Worm (Caenorhabditis elegans) whole organism, L4 larva: ENCODE measurements around the gene wsp-1.

Experiments
- F26F4.8 ChIP-seq: fragments of 200-800 bp; sonication (Bioruptor generic); conservative IDR thresholded peaks from 2 replicates; pipeline ENCODE4 v1.3.6; 2022; ENCODE audit warnings: missing genetic modification characterization, missing compliant biosample characterization
- F37D6.2 ChIP-seq: sonication (generic microtip); optimal IDR thresholded peaks from 2 replicates; lab custom pipeline; 2016; ENCODE audit warnings: mild to moderate bottlenecking, missing genetic modification characterization, missing compliant biosample characterization
- F44E2.7 ChIP-seq: fragments of 200-800 bp; sonication (Bioruptor generic); IDR thresholded peaks from 2 replicates; pipeline ENCODE4 v2.1.2; 2022; ENCODE audit warnings: missing genetic modification characterization, missing compliant biosample characterization
- T26A8.4 ChIP-seq: fragments of 200-800 bp; sonication (Bioruptor generic); IDR thresholded peaks from 2 replicates; pipeline ENCODE4 v1.3.6; 2022; ENCODE audit warnings: missing genetic modification characterization, missing compliant biosample characterization
- Y105C5A.15 ChIP-seq: fragments of 200-800 bp; sonication (Bioruptor generic); IDR thresholded peaks from 2 replicates; pipeline ENCODE4 v1.3.6; 2022; ENCODE audit warnings: missing genetic modification characterization, missing compliant biosample characterization
- Y48G9A.11 ChIP-seq: fragments of 200-800 bp; sonication (Bioruptor generic); IDR thresholded peaks from 2 replicates; pipeline ENCODE4 v1.3.6; 2022; ENCODE audit warnings: missing genetic modification reagents, missing genetic modification characterization, missing compliant biosample characterization
- Y5F2A.4 ChIP-seq: fragments of 200-800 bp; sonication (Bioruptor generic); optimal IDR thresholded peaks from 2 replicates; lab custom pipeline; 2018; ENCODE audit warnings: mild to moderate bottlenecking, missing genetic modification characterization, missing compliant biosample characterization
- ZK546.5 ChIP-seq, 2 experiments: sonication (generic microtip); optimal IDR thresholded peaks; 2 replicates each; lab custom pipeline; 2017; ENCODE audit warnings: missing biosample characterization in 2 of 2, missing genetic modification characterization in 2 of 2
- aly-2 ChIP-seq: sonication (generic microtip); optimal IDR thresholded peaks from 2 replicates; lab custom pipeline; 2018; ENCODE audit warnings: missing biosample characterization, missing genetic modification characterization
- ama-1 ChIP-seq: fragments of 150-350 bp; optimal IDR thresholded peaks from 2 replicates; lab custom pipeline; 2014; ENCODE audit warnings: inconsistent platforms, mixed read lengths
- arid-1 ChIP-seq: fragments of 200-800 bp; sonication (Bioruptor generic); conservative IDR thresholded peaks from 2 replicates; pipeline ENCODE4 v1.3.6; 2022; ENCODE audit warnings: missing genetic modification reagents, missing genetic modification characterization, missing compliant biosample characterization
- attf-4 ChIP-seq: sonication (generic microtip); optimal IDR thresholded peaks from 3 replicates; lab custom pipeline; 2017; ENCODE audit warnings: missing biosample characterization, missing genetic modification characterization
- ceh-20 ChIP-seq: fragments of 200-800 bp; sonication (Bioruptor generic); IDR thresholded peaks from 2 replicates; pipeline ENCODE4 v1.3.6; 2022; ENCODE audit warnings: missing genetic modification reagents, missing genetic modification characterization, missing compliant biosample characterization
- ceh-32 ChIP-seq: sonication (generic microtip); optimal IDR thresholded peaks from 2 replicates; lab custom pipeline; 2016; ENCODE audit warnings: mild to moderate bottlenecking, missing genetic modification characterization, missing compliant biosample characterization; ENCODE audit not compliant: poor library complexity
- ces-1 ChIP-seq: fragments of 150-350 bp; sonication (generic microtip); optimal IDR thresholded peaks from 4 replicates; lab custom pipeline; 2014; ENCODE audit warnings: missing biosample characterization, missing genetic modification reagents, missing genetic modification characterization
- ctbp-1 ChIP-seq: fragments of 200-800 bp; sonication (Bioruptor generic); IDR thresholded peaks from 2 replicates; pipeline ENCODE4 v1.3.6; 2022; ENCODE audit warnings: missing genetic modification reagents, missing genetic modification characterization, missing compliant biosample characterization
- daf-16 ChIP-seq, 3 experiments: sonication (generic microtip); optimal IDR thresholded peaks; 2 replicates each; lab custom pipeline; 2016 to 2017; ENCODE audit warnings: missing genetic modification characterization in 3 of 3, missing genetic modification reagents in 3 of 3, mild to moderate bottlenecking in 2 of 3, missing compliant biosample characterization in 2 of 3, missing biosample characterization in 1 of 3, moderate library complexity in 1 of 3
- daf-19 ChIP-seq: fragments of 200-800 bp; sonication (Bioruptor generic); conservative IDR thresholded peaks from 2 replicates; pipeline ENCODE4 v1.3.6; 2022; ENCODE audit warnings: missing genetic modification characterization, missing compliant biosample characterization
- daf-8 ChIP-seq: fragments of 200-800 bp; sonication (Bioruptor generic); IDR thresholded peaks from 2 replicates; pipeline ENCODE4 v1.3.6; 2022; ENCODE audit warnings: missing genetic modification characterization, missing compliant biosample characterization
- dmd-6 ChIP-seq: fragments of 200-800 bp; sonication (Bioruptor generic); IDR thresholded peaks from 2 replicates; pipeline ENCODE4 v1.3.6; 2022; ENCODE audit warnings: missing genetic modification reagents, missing genetic modification characterization, missing compliant biosample characterization
- dmd-8 ChIP-seq: fragments of 200-800 bp; sonication (Bioruptor generic); IDR thresholded peaks from 2 replicates; pipeline ENCODE4 v1.3.6; 2022; ENCODE audit warnings: missing genetic modification characterization, missing compliant biosample characterization
- dpl-1 ChIP-seq: fragments of 150-350 bp; optimal IDR thresholded peaks from 2 replicates; lab custom pipeline; 2014; ENCODE audit warnings: missing biosample characterization, missing genetic modification reagents, missing genetic modification characterization
- duxl-1 ChIP-seq: sonication (generic microtip); optimal IDR thresholded peaks from 2 replicates; lab custom pipeline; 2016; ENCODE audit warnings: mild to moderate bottlenecking, missing genetic modification characterization, moderate library complexity, missing compliant biosample characterization; ENCODE audit not compliant: poor library complexity
- dve-1 ChIP-seq: sonication (generic microtip); optimal IDR thresholded peaks from 2 replicates; lab custom pipeline; 2017; ENCODE audit warnings: antibody characterized with exemption, mild to moderate bottlenecking, missing genetic modification characterization, missing compliant biosample characterization; ENCODE audit not compliant: insufficient read depth
- fkh-10 ChIP-seq: fragments of 150-350 bp; optimal IDR thresholded peaks from 2 replicates; lab custom pipeline; 2014; ENCODE audit warnings: missing biosample characterization, missing genetic modification reagents, missing genetic modification characterization
- hlh-11 ChIP-seq: fragments of 200-800 bp; sonication (Bioruptor generic); optimal IDR thresholded peaks from 2 replicates; lab custom pipeline; 2018; ENCODE audit warnings: mild to moderate bottlenecking, missing genetic modification characterization, missing compliant biosample characterization
- jun-1 ChIP-seq: fragments of 150-350 bp; optimal IDR thresholded peaks from 2 replicates; lab custom pipeline; 2014; ENCODE audit warnings: missing biosample characterization, missing genetic modification reagents, missing genetic modification characterization
- lim-7 ChIP-seq: fragments of 200-800 bp; sonication (Bioruptor generic); IDR thresholded peaks from 2 replicates; pipeline ENCODE4 v1.3.6; 2022; ENCODE audit warnings: missing genetic modification characterization, missing compliant biosample characterization
- lin-38 ChIP-seq: fragments of 200-800 bp; sonication (Bioruptor generic); IDR thresholded peaks from 2 replicates; pipeline ENCODE4 v1.3.6; 2022; ENCODE audit warnings: missing genetic modification reagents, missing genetic modification characterization, missing compliant biosample characterization
- lir-3 ChIP-seq: sonication (generic microtip); optimal IDR thresholded peaks from 2 replicates; lab custom pipeline; 2016; ENCODE audit warnings: mild to moderate bottlenecking, missing genetic modification characterization, missing compliant biosample characterization
- mdl-1 ChIP-seq, 2 experiments: fragments of 150-350 bp in 1 of 2; sonication (generic microtip) in 1 of 2; optimal IDR thresholded peaks; 2 replicates each; lab custom pipeline; 2014 to 2017; ENCODE audit warnings: missing biosample characterization in 2 of 2, missing genetic modification characterization in 2 of 2
- mes-2 ChIP-seq: sonication (generic microtip); optimal IDR thresholded peaks from 2 replicates; lab custom pipeline; 2016; ENCODE audit warnings: missing genotype, mild to moderate bottlenecking, missing genetic modification characterization, missing compliant biosample characterization; ENCODE audit not compliant: poor library complexity, severe bottlenecking
- mxl-2 ChIP-seq: fragments of 200-800 bp; sonication (Bioruptor generic); conservative IDR thresholded peaks from 2 replicates; pipeline ENCODE4 v1.3.6; 2022; ENCODE audit warnings: missing genetic modification reagents, missing genetic modification characterization, missing compliant biosample characterization
- mxl-3 ChIP-seq: fragments of 200-800 bp; sonication (Bioruptor generic); optimal IDR thresholded peaks from 2 replicates; lab custom pipeline; 2018; ENCODE audit warnings: mild to moderate bottlenecking, missing genetic modification characterization, missing compliant biosample characterization
- nhr-111 ChIP-seq: fragments of 200-800 bp; sonication (Bioruptor generic); optimal IDR thresholded peaks from 2 replicates; lab custom pipeline; 2018; ENCODE audit warnings: mild to moderate bottlenecking, missing genetic modification characterization, missing compliant biosample characterization
- nhr-237 ChIP-seq: sonication (generic microtip); optimal IDR thresholded peaks from 2 replicates; lab custom pipeline; 2017; ENCODE audit warnings: missing biosample characterization, missing genetic modification characterization
- nhr-25 ChIP-seq: sonication (generic microtip); optimal IDR thresholded peaks from 2 replicates; lab custom pipeline; 2017; ENCODE audit warnings: missing genetic modification characterization, mild to moderate bottlenecking, missing compliant biosample characterization, antibody characterized with exemption, moderate library complexity, borderline replicate concordance; ENCODE audit not compliant: insufficient read depth
- nhr-42 ChIP-seq: fragments of 200-800 bp; sonication (Bioruptor generic); IDR thresholded peaks from 2 replicates; pipeline ENCODE4 v1.3.6; 2022; ENCODE audit warnings: missing genetic modification characterization, missing compliant biosample characterization
- php-3 ChIP-seq: fragments of 200-800 bp; sonication (Bioruptor generic); IDR thresholded peaks from 2 replicates; pipeline ENCODE4 v1.3.6; 2022; ENCODE audit warnings: missing genetic modification reagents, missing genetic modification characterization, missing compliant biosample characterization
- rbr-2 ChIP-seq: sonication (generic microtip); optimal IDR thresholded peaks from 2 replicates; lab custom pipeline; 2016; ENCODE audit warnings: missing genotype, missing genetic modification characterization, missing compliant biosample characterization
- saeg-2 ChIP-seq: fragments of 200-800 bp; sonication (Bioruptor generic); IDR thresholded peaks from 2 replicates; pipeline ENCODE4 v1.3.6; 2022; ENCODE audit warnings: missing genetic modification reagents, missing genetic modification characterization, missing compliant biosample characterization
- skn-1 ChIP-seq: fragments of 150-350 bp; optimal IDR thresholded peaks from 2 replicates; lab custom pipeline; 2014; ENCODE audit warnings: missing biosample characterization, missing genetic modification characterization
- spr-3 ChIP-seq: fragments of 200-800 bp; sonication (Bioruptor generic); optimal IDR thresholded peaks from 2 replicates; lab custom pipeline; 2018; ENCODE audit warnings: mild to moderate bottlenecking, missing genetic modification characterization, missing compliant biosample characterization
- tag-97 ChIP-seq: fragments of 200-800 bp; sonication (Bioruptor generic); IDR thresholded peaks from 2 replicates; pipeline ENCODE4 v1.3.6; 2022; ENCODE audit warnings: missing genetic modification characterization, missing compliant biosample characterization
- unc-130 ChIP-seq: sonication (generic microtip); optimal IDR thresholded peaks from 2 replicates; lab custom pipeline; 2016; ENCODE audit warnings: missing genetic modification reagents, missing genetic modification characterization, missing compliant biosample characterization
- unc-62 ChIP-seq, 3 experiments: fragments of 150-350 bp in 1 of 3; sonication (generic microtip); optimal IDR thresholded peaks in 2 of 3; peaks in 1 of 3; 1 replicate in 1 of 3; 2 replicates in 2 of 3; lab custom pipeline; 2014 to 2017; ENCODE audit warnings: missing biosample characterization in 3 of 3, missing genetic modification characterization in 3 of 3, missing genetic modification reagents in 3 of 3, missing genotype in 1 of 3
- zag-1 ChIP-seq: fragments of 150-350 bp; optimal IDR thresholded peaks from 2 replicates; lab custom pipeline; 2014; ENCODE audit warnings: missing biosample characterization, missing genetic modification characterization
- zfp-2 ChIP-seq: sonication (generic microtip); optimal IDR thresholded peaks from 2 replicates; lab custom pipeline; 2016; ENCODE audit warnings: mild to moderate bottlenecking, missing genetic modification characterization, missing compliant biosample characterization
- zip-2 ChIP-seq: fragments of 150-350 bp; optimal IDR thresholded peaks from 2 replicates; lab custom pipeline; 2014; ENCODE audit warnings: missing biosample characterization, missing genetic modification characterization

Gene wsp-1

ce11 chrIV:8232428-8232827, 33.7 kb upstream of the wsp-1 start (continued):
- TF ChIP-seq arid-1 (no peak), dmd-8 (no peak)

DNA sequence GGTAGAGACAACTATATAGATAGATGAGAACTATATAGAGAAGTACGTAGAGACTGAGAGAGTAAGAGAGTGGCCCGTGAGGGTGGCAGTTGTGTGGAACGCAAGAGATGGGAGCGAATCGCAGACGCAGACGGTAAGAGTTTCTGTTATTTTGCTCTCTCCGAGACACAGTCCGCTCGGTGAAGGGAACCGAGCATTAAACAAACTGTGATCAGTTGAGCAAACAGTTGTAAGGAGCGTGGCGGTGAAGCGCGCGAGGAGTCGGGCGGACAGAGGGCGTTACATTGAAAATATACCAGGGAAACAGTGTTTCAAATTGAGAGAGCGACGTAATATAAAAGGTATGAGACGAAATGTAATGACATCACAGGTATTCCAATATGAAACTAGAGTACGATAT, 30.8 kb upstream of the wsp-1 start:
- peak; percentile 65 for TF ChIP-seq mes-2 (tag; lab: Kevin White, UChicago)
- no peak for TF ChIP-seq lin-38 (GFP tag; lab: Robert Waterston, UW)
- no peak for TF ChIP-seq aly-2 (tag; lab: Kevin White, UChicago)
- TF ChIP-seq hlh-11 (tag; lab: Kevin White, UChicago): peak; percentile 96
- no peak for TF ChIP-seq ceh-20 (GFP tag; lab: Robert Waterston, UW)
- peak; percentile 80 for TF ChIP-seq mxl-3 (GFP tag; lab: Kevin White, UChicago)
- TF ChIP-seq F44E2.7 (GFP tag; lab: Robert Waterston, UW): no peak
- peak in 1 of 2 experiments; percentile 99 for TF ChIP-seq unc-62 (GFP tag; optimal IDR thresholded peaks at IDR 0.05 in 1 of 2; lab: Kevin White, UChicago)
- TF ChIP-seq unc-62 (tag; optimal IDR thresholded peaks at IDR 0.05; lab: Kevin White, UChicago): no peak
- TF ChIP-seq F26F4.8: no peak
- no peak for TF ChIP-seq duxl-1 (tag; lab: Kevin White, UChicago)
- TF ChIP-seq F37D6.2 (tag; lab: Kevin White, UChicago): no peak
- no peak for TF ChIP-seq zag-1 (tag; lab: Kevin White, UChicago)
- no peak for TF ChIP-seq ctbp-1 (GFP tag; lab: Robert Waterston, UW)
- no peak for TF ChIP-seq unc-130 (GFP tag; lab: Kevin White, UChicago)
- no peak for TF ChIP-seq T26A8.4 (GFP tag; lab: Robert Waterston, UW)
- TF ChIP-seq nhr-237 (tag; lab: Kevin White, UChicago): no peak
- no peak for TF ChIP-seq nhr-42 (GFP tag; lab: Robert Waterston, UW)
- TF ChIP-seq spr-3 (GFP tag; lab: Kevin White, UChicago): no peak
- no peak for TF ChIP-seq mxl-2
- no peak for TF ChIP-seq Y5F2A.4 (GFP tag; lab: Kevin White, UChicago)
- no peak for TF ChIP-seq zfp-2
- TF ChIP-seq arid-1: peak; percentile 44; the same call in 1 of the 2 replicates
- no peak for TF ChIP-seq attf-4 (tag; lab: Kevin White, UChicago)
- peak in 1 of 2 experiments; percentile 35 for TF ChIP-seq mdl-1 (tag; optimal IDR thresholded peaks at IDR 0.05; lab: Kevin White, UChicago)
- no peak for TF ChIP-seq Y105C5A.15 (GFP tag; lab: Robert Waterston, UW)
- no peak for TF ChIP-seq lir-3 (tag; lab: Kevin White, UChicago)
- no peak for TF ChIP-seq ama-1 (lab: Kevin White, UChicago)
- TF ChIP-seq ces-1 (GFP tag; lab: Kevin White, UChicago): no peak
- no peak for TF ChIP-seq fkh-10 (GFP tag; lab: Kevin White, UChicago)
- no peak for TF ChIP-seq daf-19 (GFP tag; lab: Robert Waterston, UW)
- no peak for TF ChIP-seq ceh-32 (tag; lab: Kevin White, UChicago)
- TF ChIP-seq ZK546.5 (tag; optimal IDR thresholded peaks at IDR 0.05; lab: Kevin White, UChicago): no peak
- no peak for TF ChIP-seq jun-1 (tag; lab: Kevin White, UChicago)
- TF ChIP-seq saeg-2 (GFP tag; lab: Robert Waterston, UW): no peak
- TF ChIP-seq php-3 (GFP tag; lab: Robert Waterston, UW): peak; percentile 64; the same call in 1 of the 2 replicates
- TF ChIP-seq Y48G9A.11 (GFP tag; lab: Robert Waterston, UW): no peak
- no peak for TF ChIP-seq zip-2 (tag; lab: Kevin White, UChicago)
- peak; percentile 91 for TF ChIP-seq dmd-6 (GFP tag; lab: Robert Waterston, UW)
- TF ChIP-seq skn-1 (tag; lab: Kevin White, UChicago): no peak
- no peak for TF ChIP-seq nhr-111 (GFP tag; lab: Kevin White, UChicago)
- TF ChIP-seq rbr-2 (tag; lab: Kevin White, UChicago): peak; percentile 48
- no peak for TF ChIP-seq tag-97
- TF ChIP-seq daf-16 (GFP tag; optimal IDR thresholded peaks at IDR 0.05; lab: Kevin White, UChicago): no peak
- TF ChIP-seq daf-16 (tag; optimal IDR thresholded peaks at IDR 0.05; lab: Kevin White, UChicago): peak; percentile 89
- TF ChIP-seq dve-1 (tag; lab: Kevin White, UChicago): peak; percentile 78
- TF ChIP-seq lim-7 (GFP tag; lab: Robert Waterston, UW): no peak
- no peak for TF ChIP-seq daf-8 (GFP tag; lab: Robert Waterston, UW)
- TF ChIP-seq nhr-25 (tag; lab: Kevin White, UChicago): no peak
- no peak for TF ChIP-seq dpl-1 (GFP tag; lab: Kevin White, UChicago)
